1 fruit fly cellular context compared by ENCODE assay signal in genomic region chrX:19603953-19604352, dm6.
A peak's percentile ranks its signal among the peaks of the same experiment; 100 is the strongest.
TF ChIP-seq lines count a peak whose summit lies in the region.

No protein-coding gene starts in this region.

TF ChIP-seq in whole organism, embryonic, 481 proteins besides CTCF, POLR2A, EP300 and RAD21 (continued from another document and continues in another):
- peak; percentile 56; the same call in 1 of the 3 replicates for TF ChIP-seq B-H1 (GFP tag; IDR thresholded peaks at IDR 0.05; lab: Robert Waterston, UW)
- TF ChIP-seq slbo (GFP tag; IDR thresholded peaks at IDR 0.05; lab: Robert Waterston, UW), result peak; percentile 87
- TF ChIP-seq CG3847 (GFP tag; IDR thresholded peaks at IDR 0.05; lab: Robert Waterston, UW), result peak; percentile 74
- no peak for TF ChIP-seq CG17612 (GFP tag; IDR thresholded peaks at IDR 0.05; lab: Robert Waterston, UW)
- TF ChIP-seq Six4 (GFP tag; optimal IDR thresholded peaks at IDR 0.05; lab: Kevin White, UChicago), result peak; percentile 62
- TF ChIP-seq Sry-β (GFP tag; optimal IDR thresholded peaks at IDR 0.05; lab: Kevin White, UChicago), result no peak
- no peak for TF ChIP-seq CG14860 (GFP tag; IDR thresholded peaks at IDR 0.05; lab: Robert Waterston, UW; ENCODE audit: partially characterized antibody)
- no peak for TF ChIP-seq lov (optimal IDR thresholded peaks at IDR 0.05; lab: Kevin White, UChicago)
- no peak for TF ChIP-seq lov (GFP tag; IDR thresholded peaks at IDR 0.05; lab: Robert Waterston, UW)
- peak; percentile 6 for TF ChIP-seq CG3995 (GFP tag; optimal IDR thresholded peaks at IDR 0.05; lab: Kevin White, UChicago)
- TF ChIP-seq mld (GFP tag; IDR thresholded peaks at IDR 0.05; lab: Robert Waterston, UW; ENCODE audit: partially characterized antibody), result no peak
- peak; percentile 82 for TF ChIP-seq Dbx (GFP tag; IDR thresholded peaks at IDR 0.05; lab: Robert Waterston, UW)
- TF ChIP-seq bsh (GFP tag; optimal IDR thresholded peaks at IDR 0.05; lab: Kevin White, UChicago), result peak; percentile 56 to 70
- TF ChIP-seq Ptx1 (GFP tag; IDR thresholded peaks at IDR 0.05; lab: Robert Waterston, UW), result peak; percentile 82
- peak; percentile 88 for TF ChIP-seq CG10366 (GFP tag; IDR thresholded peaks at IDR 0.05; lab: Robert Waterston, UW)
- TF ChIP-seq B-H2 (GFP tag; optimal IDR thresholded peaks at IDR 0.05; lab: Kevin White, UChicago), result peak; percentile 46
- TF ChIP-seq CG18262 (tag; optimal IDR thresholded peaks at IDR 0.05; lab: Kevin White, UChicago), result peak; percentile 65
- TF ChIP-seq CG8359 (GFP tag; optimal IDR thresholded peaks at IDR 0.05; lab: Kevin White, UChicago; ENCODE audit: borderline replicate concordance), result no peak
- no peak for TF ChIP-seq CG7987 (GFP tag; optimal IDR thresholded peaks at IDR 0.05; lab: Kevin White, UChicago)
- no peak for TF ChIP-seq CG4360 (GFP tag; IDR thresholded peaks at IDR 0.05; lab: Robert Waterston, UW)
- peak; percentile 35; the same call in 1 of the 2 replicates for TF ChIP-seq gt (GFP tag; IDR thresholded peaks at IDR 0.05; lab: Robert Waterston, UW)
- no peak for TF ChIP-seq CG14965 (GFP tag; optimal IDR thresholded peaks at IDR 0.05; lab: Kevin White, UChicago; ENCODE audit: borderline replicate concordance)
- peak; percentile 50 for TF ChIP-seq Deaf1 (tag; optimal IDR thresholded peaks at IDR 0.05; lab: Kevin White, UChicago)
- TF ChIP-seq CG2875 (GFP tag; optimal IDR thresholded peaks at IDR 0.05; lab: Kevin White, UChicago), result peak; percentile 13
- TF ChIP-seq Optix (GFP tag; IDR thresholded peaks at IDR 0.05; lab: Robert Waterston, UW), result 0 out of 3 replicates have a peak, but pooled peaks have one; percentile 27
- TF ChIP-seq gcm (GFP tag; optimal IDR thresholded peaks at IDR 0.05; lab: Kevin White, UChicago), result peak; percentile 43
- TF ChIP-seq lola (GFP tag; optimal IDR thresholded peaks at IDR 0.05; lab: Kevin White, UChicago), result peak in 1 of 3 experiments; percentile 20
- peak; percentile 83 for TF ChIP-seq Hmr (GFP tag; optimal IDR thresholded peaks at IDR 0.05; lab: Kevin White, UChicago)
- TF ChIP-seq NK7.1 (GFP tag; optimal IDR thresholded peaks at IDR 0.05; lab: Kevin White, UChicago), result no peak
- no peak for TF ChIP-seq usp (GFP tag; optimal IDR thresholded peaks at IDR 0.05; lab: Kevin White, UChicago)
- TF ChIP-seq run (tag; optimal IDR thresholded peaks at IDR 0.05; lab: Kevin White, UChicago), result peak; percentile 34
- TF ChIP-seq bab2 (GFP tag; optimal IDR thresholded peaks at IDR 0.05; lab: Kevin White, UChicago), result peak; percentile 43
- peak; percentile 76 for TF ChIP-seq seq (GFP tag; IDR thresholded peaks at IDR 0.05; lab: Robert Waterston, UW)
- peak; percentile 80 for TF ChIP-seq CG9727 (GFP tag; optimal IDR thresholded peaks at IDR 0.05; lab: Kevin White, UChicago)
- no peak for TF ChIP-seq HLHmδ (GFP tag; optimal IDR thresholded peaks at IDR 0.05; lab: Kevin White, UChicago)
- peak; percentile 59 for TF ChIP-seq Hand (GFP tag; optimal IDR thresholded peaks at IDR 0.05; lab: Kevin White, UChicago)
- no peak for TF ChIP-seq ftz-f1 (GFP tag; optimal IDR thresholded peaks at IDR 0.05; lab: Kevin White, UChicago)
- TF ChIP-seq CG3065 (GFP tag; optimal IDR thresholded peaks at IDR 0.05; lab: Kevin White, UChicago), result peak; percentile 19
- TF ChIP-seq Side (GFP tag; optimal IDR thresholded peaks at IDR 0.05; lab: Kevin White, UChicago), result peak; percentile 33
- peak; percentile 94 for TF ChIP-seq CG12769 (tag; optimal IDR thresholded peaks at IDR 0.05; lab: Kevin White, UChicago)
- no peak for TF ChIP-seq p53 (GFP tag; optimal IDR thresholded peaks at IDR 0.05; lab: Kevin White, UChicago)
- peak; percentile 91 for TF ChIP-seq vvl (GFP tag; IDR thresholded peaks at IDR 0.05; lab: Robert Waterston, UW)
- no peak for TF ChIP-seq CG9797 (GFP tag; optimal IDR thresholded peaks at IDR 0.05; lab: Kevin White, UChicago)
- peak; percentile 71 for TF ChIP-seq ken (GFP tag; IDR thresholded peaks at IDR 0.05; lab: Robert Waterston, UW)
- no peak for TF ChIP-seq CG34224 (GFP tag; IDR thresholded peaks at IDR 0.05; lab: Robert Waterston, UW; ENCODE audit: partially characterized antibody)
- TF ChIP-seq ham (GFP tag; IDR thresholded peaks at IDR 0.05; lab: Robert Waterston, UW), result 0 out of 2 replicates have a peak, but pooled peaks have one; percentile 14
- no peak for TF ChIP-seq Opbp (GFP tag; IDR thresholded peaks at IDR 0.05; lab: Robert Waterston, UW; ENCODE audit: partially characterized antibody)
- TF ChIP-seq rib (GFP tag; IDR thresholded peaks at IDR 0.05; lab: Robert Waterston, UW), result peak; percentile 76
- TF ChIP-seq br (optimal IDR thresholded peaks at IDR 0.05; lab: Kevin White, UChicago), result no peak
- peak; percentile 44; the same call in 1 of the 2 replicates for TF ChIP-seq stc (GFP tag; IDR thresholded peaks at IDR 0.05; lab: Robert Waterston, UW)
- TF ChIP-seq hkb (optimal IDR thresholded peaks at IDR 0.05; lab: Kevin White, UChicago), result no peak
- TF ChIP-seq hkb (GFP tag; IDR thresholded peaks at IDR 0.05; lab: Robert Waterston, UW), result peak; percentile 88
- TF ChIP-seq CG13424 (tag; optimal IDR thresholded peaks at IDR 0.05; lab: Kevin White, UChicago), result peak; percentile 75
- peak; percentile 65 for TF ChIP-seq toy (GFP tag; IDR thresholded peaks at IDR 0.05; lab: Robert Waterston, UW)
- TF ChIP-seq al (GFP tag; IDR thresholded peaks at IDR 0.05; lab: Robert Waterston, UW), result peak; percentile 87
- peak; percentile 73 for TF ChIP-seq CG9215 (GFP tag; IDR thresholded peaks at IDR 0.05; lab: Robert Waterston, UW)
- peak; percentile 84 for TF ChIP-seq Drgx (GFP tag; IDR thresholded peaks at IDR 0.05; lab: Robert Waterston, UW)
- peak; percentile 53 for TF ChIP-seq Sox100B (GFP tag; optimal IDR thresholded peaks at IDR 0.05; lab: Kevin White, UChicago)
- peak; percentile 71 for TF ChIP-seq Xrp1 (GFP tag; IDR thresholded peaks at IDR 0.05; lab: Robert Waterston, UW)
- no peak for TF ChIP-seq Bgb (GFP tag; IDR thresholded peaks at IDR 0.05; lab: Robert Waterston, UW; ENCODE audit: partially characterized antibody)
- TF ChIP-seq ATbp (GFP tag; optimal IDR thresholded peaks at IDR 0.05; lab: Kevin White, UChicago), result peak; percentile 67
- TF ChIP-seq CG14050 (GFP tag; IDR thresholded peaks at IDR 0.05; lab: Robert Waterston, UW), result peak; percentile 72
- no peak for TF ChIP-seq Usf (GFP tag; optimal IDR thresholded peaks at IDR 0.05; lab: Kevin White, UChicago)
- peak; percentile 72; the same call in 2 of the 3 replicates for TF ChIP-seq sr (GFP tag; IDR thresholded peaks at IDR 0.05; lab: Robert Waterston, UW)
- TF ChIP-seq zfh2 (GFP tag; optimal IDR thresholded peaks at IDR 0.05; lab: Kevin White, UChicago), result peak; percentile 44
- peak; percentile 91 for TF ChIP-seq Ada2b (GFP tag; IDR thresholded peaks at IDR 0.05; lab: Robert Waterston, UW)
- no peak for TF ChIP-seq Tbp (GFP tag; optimal IDR thresholded peaks at IDR 0.05; lab: Kevin White, UChicago)
- no peak for TF ChIP-seq CG33557 (GFP tag; optimal IDR thresholded peaks at IDR 0.05; lab: Kevin White, UChicago)
- TF ChIP-seq fd3F (GFP tag; optimal IDR thresholded peaks at IDR 0.05; lab: Kevin White, UChicago), result peak; percentile 71
- no peak for TF ChIP-seq oc (tag; optimal IDR thresholded peaks at IDR 0.05; lab: Kevin White, UChicago)
- peak; percentile 56 for TF ChIP-seq CG8281 (tag; optimal IDR thresholded peaks at IDR 0.05; lab: Kevin White, UChicago)
- TF ChIP-seq CG18476 (GFP tag; optimal IDR thresholded peaks at IDR 0.05; lab: Kevin White, UChicago), result peak; percentile 49
- peak; percentile 39 for TF ChIP-seq CG1602 (GFP tag; optimal IDR thresholded peaks at IDR 0.05; lab: Kevin White, UChicago)
- TF ChIP-seq CG1024 (GFP tag; IDR thresholded peaks at IDR 0.05; lab: Robert Waterston, UW), result peak; percentile 46; the same call in 1 of the 2 replicates
- peak; percentile 48 for TF ChIP-seq pho (GFP tag; optimal IDR thresholded peaks at IDR 0.05; lab: Kevin White, UChicago)
- TF ChIP-seq MTF-1 (GFP tag; optimal IDR thresholded peaks at IDR 0.05; lab: Kevin White, UChicago; ENCODE audit: borderline replicate concordance), result peak; percentile 50
- peak; percentile 63 for TF ChIP-seq E2f2 (GFP tag; IDR thresholded peaks at IDR 0.05; lab: Robert Waterston, UW)
- TF ChIP-seq HLH3B (GFP tag; IDR thresholded peaks at IDR 0.05; lab: Robert Waterston, UW), result peak; percentile 74
- peak; percentile 53 for TF ChIP-seq CG12219 (GFP tag; optimal IDR thresholded peaks at IDR 0.05; lab: Kevin White, UChicago)
- peak; percentile 50 for TF ChIP-seq trem (tag; optimal IDR thresholded peaks at IDR 0.05; lab: Kevin White, UChicago)
- TF ChIP-seq CG10959 (GFP tag; IDR thresholded peaks at IDR 0.05; lab: Robert Waterston, UW), result peak; percentile 73
- TF ChIP-seq Sry-δ (GFP tag; optimal IDR thresholded peaks at IDR 0.05; lab: Kevin White, UChicago), result no peak
- TF ChIP-seq Poxn (GFP tag; IDR thresholded peaks at IDR 0.05; lab: Robert Waterston, UW), result peak; percentile 68; the same call in 1 of the 2 replicates
- peak; percentile 24 for TF ChIP-seq CG10462 (GFP tag; optimal IDR thresholded peaks at IDR 0.05; lab: Kevin White, UChicago)
- TF ChIP-seq odd (GFP tag; optimal IDR thresholded peaks at IDR 0.05; lab: Kevin White, UChicago), result no peak
- peak; percentile 71 for TF ChIP-seq H2.0 (GFP tag; IDR thresholded peaks at IDR 0.05; lab: Robert Waterston, UW)
- TF ChIP-seq sqz (GFP tag; optimal IDR thresholded peaks at IDR 0.05; lab: Kevin White, UChicago), result peak; percentile 5
- peak; percentile 64 for TF ChIP-seq CG15601 (tag; optimal IDR thresholded peaks at IDR 0.05; lab: Kevin White, UChicago)
- peak; percentile 82 for TF ChIP-seq Taf1 (GFP tag; IDR thresholded peaks at IDR 0.05; lab: Robert Waterston, UW)
- peak; percentile 88 for TF ChIP-seq row (GFP tag; IDR thresholded peaks at IDR 0.05; lab: Robert Waterston, UW)
- no peak for TF ChIP-seq h (optimal IDR thresholded peaks at IDR 0.05; lab: Kevin White, UChicago)
- peak; percentile 78 for TF ChIP-seq CG31441 (GFP tag; IDR thresholded peaks at IDR 0.05; lab: Robert Waterston, UW)
- peak; percentile 39; the same call in 1 of the 2 replicates for TF ChIP-seq CG8765 (GFP tag; IDR thresholded peaks at IDR 0.05; lab: Robert Waterston, UW)
- no peak for TF ChIP-seq cg (GFP tag; optimal IDR thresholded peaks at IDR 0.05; lab: Kevin White, UChicago)
- TF ChIP-seq CG34422 (GFP tag; IDR thresholded peaks at IDR 0.05; lab: Robert Waterston, UW), result peak; percentile 76
- peak; percentile 44 for TF ChIP-seq CHES-1-like (GFP tag; optimal IDR thresholded peaks at IDR 0.05; lab: Kevin White, UChicago)
- TF ChIP-seq CG7839 (tag; optimal IDR thresholded peaks at IDR 0.05; lab: Kevin White, UChicago), result peak; percentile 87
- peak; percentile 83 for TF ChIP-seq so (GFP tag; IDR thresholded peaks at IDR 0.05; lab: Robert Waterston, UW)
- peak; percentile 74 for TF ChIP-seq CG17328 (GFP tag; IDR thresholded peaks at IDR 0.05; lab: Robert Waterston, UW)
- 0 out of 2 replicates have a peak, but pooled peaks have one; percentile 21 for TF ChIP-seq dati (GFP tag; IDR thresholded peaks at IDR 0.05; lab: Robert Waterston, UW)
- TF ChIP-seq CG8388 (GFP tag; optimal IDR thresholded peaks at IDR 0.05; lab: Kevin White, UChicago), result peak; percentile 56
- TF ChIP-seq trh (GFP tag; optimal IDR thresholded peaks at IDR 0.05; lab: Kevin White, UChicago), result no peak
- peak; percentile 85 for TF ChIP-seq dmrt99B (tag; optimal IDR thresholded peaks at IDR 0.05; lab: Kevin White, UChicago)
- peak; percentile 39 for TF ChIP-seq CG16863 (GFP tag; optimal IDR thresholded peaks at IDR 0.05; lab: Kevin White, UChicago)
- TF ChIP-seq CG31365 (tag; optimal IDR thresholded peaks at IDR 0.05; lab: Kevin White, UChicago), result no peak
- TF ChIP-seq CG8089 (GFP tag; optimal IDR thresholded peaks at IDR 0.05; lab: Kevin White, UChicago), result no peak
- TF ChIP-seq zen2 (GFP tag; IDR thresholded peaks at IDR 0.05; lab: Robert Waterston, UW; ENCODE audit: partially characterized antibody), result no peak
- TF ChIP-seq corto (GFP tag; optimal IDR thresholded peaks at IDR 0.05; lab: Kevin White, UChicago), result peak; percentile 44
- TF ChIP-seq CG13775 (GFP tag; optimal IDR thresholded peaks at IDR 0.05; lab: Kevin White, UChicago), result peak; percentile 65
- no peak for TF ChIP-seq CG1832 (GFP tag; optimal IDR thresholded peaks at IDR 0.05; lab: Kevin White, UChicago)
- peak; percentile 77 for TF ChIP-seq zen (tag; optimal IDR thresholded peaks at IDR 0.05; lab: Kevin White, UChicago)
- TF ChIP-seq CG32767 (GFP tag; IDR thresholded peaks at IDR 0.05; lab: Robert Waterston, UW), result peak; percentile 68
- TF ChIP-seq CG31388 (GFP tag; optimal IDR thresholded peaks at IDR 0.05; lab: Kevin White, UChicago), result peak; percentile 47
- no peak for TF ChIP-seq Hmx (GFP tag; optimal IDR thresholded peaks at IDR 0.05; lab: Kevin White, UChicago)
- TF ChIP-seq sens-2 (GFP tag; IDR thresholded peaks at IDR 0.05; lab: Robert Waterston, UW), result peak; percentile 62; the same call in 1 of the 2 replicates
- TF ChIP-seq CG12659 (GFP tag; optimal IDR thresholded peaks at IDR 0.05; lab: Kevin White, UChicago), result peak; percentile 78
- peak; percentile 79 for TF ChIP-seq tgo (GFP tag; IDR thresholded peaks at IDR 0.05; lab: Robert Waterston, UW)
- peak; percentile 80 for TF ChIP-seq CG12155 (GFP tag; optimal IDR thresholded peaks at IDR 0.05; lab: Kevin White, UChicago)
- peak; percentile 59 for TF ChIP-seq CG10209 (GFP tag; optimal IDR thresholded peaks at IDR 0.05; lab: Kevin White, UChicago)
- no peak for TF ChIP-seq CG12236 (GFP tag; optimal IDR thresholded peaks at IDR 0.05; lab: Kevin White, UChicago)
- peak; percentile 27; the same call in 1 of the 2 replicates for TF ChIP-seq sim (GFP tag; IDR thresholded peaks at IDR 0.05; lab: Robert Waterston, UW)
- peak; percentile 2 for TF ChIP-seq maf-S (GFP tag; optimal IDR thresholded peaks at IDR 0.05; lab: Kevin White, UChicago)
- peak; percentile 52 for TF ChIP-seq CrebB (tag; optimal IDR thresholded peaks at IDR 0.05; lab: Kevin White, UChicago)
- TF ChIP-seq psq (GFP tag; optimal IDR thresholded peaks at IDR 0.05; lab: Kevin White, UChicago), result no peak
- peak; percentile 60; the same call in 1 of the 3 replicates for TF ChIP-seq gce (GFP tag; IDR thresholded peaks at IDR 0.05; lab: Robert Waterston, UW)
- peak; percentile 73 for TF ChIP-seq CG6689 (GFP tag; IDR thresholded peaks at IDR 0.05; lab: Robert Waterston, UW)
- no peak for TF ChIP-seq pros (GFP tag; optimal IDR thresholded peaks at IDR 0.05; lab: Kevin White, UChicago)
- TF ChIP-seq da (GFP tag; optimal IDR thresholded peaks at IDR 0.05; lab: Kevin White, UChicago), result no peak
- TF ChIP-seq crc (GFP tag; optimal IDR thresholded peaks at IDR 0.05; lab: Kevin White, UChicago), result peak; percentile 36
- 0 out of 2 replicates have a peak, but pooled peaks have one; percentile 23 for TF ChIP-seq dan (GFP tag; IDR thresholded peaks at IDR 0.05; lab: Robert Waterston, UW)
- TF ChIP-seq ap (GFP tag; IDR thresholded peaks at IDR 0.05; lab: Robert Waterston, UW), result peak; percentile 58
